Worm (Caenorhabditis elegans): ENCODE measurements around the gene tkr-3.

Gene tkr-3

DNA sequence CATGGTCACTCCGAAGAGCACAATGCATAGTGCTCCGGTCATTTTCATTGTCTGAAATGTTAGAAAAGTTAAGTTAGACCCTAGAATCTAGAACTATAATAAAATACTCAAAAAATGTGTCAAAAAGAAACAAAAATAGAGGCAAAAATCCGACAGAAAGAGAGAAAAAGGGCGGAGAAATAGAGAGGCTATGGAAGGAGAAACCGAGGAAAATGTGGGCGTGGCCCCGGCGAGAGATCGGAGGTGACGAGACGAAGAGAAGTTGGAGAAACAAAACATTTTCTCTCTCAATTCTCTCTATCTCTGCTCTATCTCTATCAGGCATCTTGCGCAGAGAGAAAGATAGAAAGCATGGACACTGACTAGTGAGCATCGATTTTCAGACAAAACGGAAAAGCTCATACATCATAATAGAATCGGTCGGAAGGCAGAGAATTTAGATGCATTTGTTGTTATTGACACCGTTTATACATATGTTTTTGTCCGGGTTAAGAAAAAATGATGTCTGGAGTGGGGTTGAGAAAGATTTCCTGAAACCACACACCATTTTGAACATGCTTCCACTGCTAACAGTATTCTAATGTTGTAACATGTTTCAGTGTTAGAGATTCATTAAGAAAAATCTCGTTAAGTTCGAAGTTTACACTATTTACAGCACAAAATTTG, 18.5 kb downstream of the tkr-3 start, which contains the start of gene C02B10.3:
C02B10.3 (minus strand) TSS at position 51 of the 666 bp plus-strand sequence.
- TF ChIP-seq tbx-8 (GFP tag; optimal IDR thresholded peaks at IDR 0.05) (no peak), pha-4 (tag; optimal IDR thresholded peaks at IDR 0.05) (no peak), hlh-1 (tag; optimal IDR thresholded peaks at IDR 0.05) (no peak), ces-1 (GFP tag; optimal IDR thresholded peaks at IDR 0.05) (peak; percentile 68), unc-120 (tag; optimal IDR thresholded peaks at IDR 0.05; ENCODE audit: poor library complexity, severe bottlenecking) (no peak)

ce11 chrIV:5101945-5102344, 19.9 kb downstream of the tkr-3 start:
- TF ChIP-seq tbx-8 (GFP tag; optimal IDR thresholded peaks at IDR 0.05): no peak
- TF ChIP-seq nhr-237 (tag; optimal IDR thresholded peaks at IDR 0.05): no peak
- no peak for TF ChIP-seq snpc-4 (tag; optimal IDR thresholded peaks at IDR 0.05)
- no peak for TF ChIP-seq mls-2 (tag; optimal IDR thresholded peaks at IDR 0.05)
- TF ChIP-seq nhr-28 (tag; optimal IDR thresholded peaks at IDR 0.05): no peak
- TF ChIP-seq sptf-1 (tag; optimal IDR thresholded peaks at IDR 0.05): no peak
- TF ChIP-seq ham-2 (GFP tag; optimal IDR thresholded peaks at IDR 0.05): no peak

- TF ChIP-seq elt-1 (tag; optimal IDR thresholded peaks at IDR 0.05; ENCODE audit: borderline replicate concordance, insufficient read depth): no peak
- TF ChIP-seq ceh-39 (tag; optimal IDR thresholded peaks at IDR 0.05): no peak
- no peak for TF ChIP-seq nhr-2 (tag; optimal IDR thresholded peaks at IDR 0.05)
- no peak for TF ChIP-seq lin-32 (GFP tag; optimal IDR thresholded peaks at IDR 0.05)
- TF ChIP-seq ceh-83 (GFP tag; optimal IDR thresholded peaks at IDR 0.05): no peak
- TF ChIP-seq ces-1 (GFP tag; optimal IDR thresholded peaks at IDR 0.05): peak; percentile 48
- TF ChIP-seq M03D4.4 (tag; optimal IDR thresholded peaks at IDR 0.05): peak; percentile 6
- TF ChIP-seq drap-1 (GFP tag; optimal IDR thresholded peaks at IDR 0.05): no peak
Observed at ce11 chrIV:5100145-5100544, 21.8 kb downstream of the tkr-3 start.

DNA sequence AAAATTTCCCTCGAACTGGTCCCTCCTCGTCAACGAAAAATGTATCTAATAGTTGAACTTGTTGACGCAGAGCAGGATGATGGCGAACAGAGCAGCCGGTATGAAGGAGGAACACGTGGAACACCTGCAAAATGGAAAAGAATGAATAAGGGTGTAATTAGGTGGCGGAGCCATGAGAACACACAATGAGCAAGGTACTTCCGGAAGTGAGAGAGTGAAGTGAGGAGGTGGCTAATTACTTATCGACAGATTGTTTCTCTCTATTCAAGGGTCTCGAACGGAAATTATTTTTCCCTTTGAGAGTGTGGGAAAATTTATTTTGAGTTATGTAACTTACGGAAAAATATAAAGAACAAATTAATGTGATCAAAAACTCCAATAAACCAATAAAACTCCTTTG, 28.4 kb downstream of the tkr-3 start:
- TF ChIP-seq sem-2 (GFP tag; optimal IDR thresholded peaks at IDR 0.05) (no peak), lin-32 (GFP tag; optimal IDR thresholded peaks at IDR 0.05) (peak; percentile 30), mls-2 (tag; optimal IDR thresholded peaks at IDR 0.05) (peak; percentile 45), mep-1 (tag; optimal IDR thresholded peaks at IDR 0.05) (no peak), sptf-1 (tag; optimal IDR thresholded peaks at IDR 0.05) (peak; percentile 37), ceh-43 (GFP tag; optimal IDR thresholded peaks at IDR 0.05) (peak; percentile 55)

DNA sequence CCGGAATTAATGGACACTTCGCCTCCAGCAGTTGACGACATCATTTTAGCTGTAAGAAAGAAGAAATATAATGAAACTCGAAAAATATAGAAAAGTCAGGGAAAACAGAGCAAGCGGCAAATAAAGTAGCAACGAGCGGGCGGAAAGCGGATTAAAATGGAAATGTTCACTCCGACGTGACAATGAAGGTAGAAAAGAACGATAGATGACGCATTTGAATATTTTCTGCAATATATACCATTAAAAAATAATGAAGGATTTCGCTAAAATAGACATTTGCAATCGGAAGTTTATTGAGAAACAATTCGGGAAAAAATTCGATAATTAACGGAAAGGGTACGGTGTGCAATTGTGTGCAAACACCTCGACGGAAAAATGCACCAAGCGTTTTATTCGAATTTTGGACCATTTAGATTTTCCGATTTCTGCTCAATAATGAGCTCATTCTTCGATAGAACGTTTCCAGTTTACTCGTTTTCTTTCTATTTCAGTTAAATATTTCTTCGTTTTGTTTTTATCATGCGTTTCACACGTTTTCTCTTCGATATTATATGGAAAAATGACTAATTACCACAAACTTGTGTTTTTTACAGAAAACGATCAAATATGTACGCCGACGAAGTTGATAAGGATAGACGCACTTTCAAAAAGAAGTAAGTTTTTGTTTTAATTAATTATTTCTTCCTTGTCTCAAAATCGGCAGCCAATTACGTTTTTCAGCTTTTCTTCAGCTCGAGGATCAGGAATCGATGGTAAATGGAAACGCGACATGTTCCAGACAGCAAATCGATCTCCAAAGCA, 30.7 kb downstream of the tkr-3 start, which contains the start of the genes snpn-1 and C02B10.4:
snpn-1 (minus strand) TSS at position 51 of the 801 bp plus-strand sequence.
C02B10.4 (plus strand) TSS at position 594 of the 801 bp plus-strand sequence.
- TF ChIP-seq M03D4.4 (tag; optimal IDR thresholded peaks at IDR 0.05) (no peak), hlh-1 (tag; optimal IDR thresholded peaks at IDR 0.05) (no peak), nhr-76 (tag; optimal IDR thresholded peaks at IDR 0.05) (no peak), unc-62 (GFP tag; optimal IDR thresholded peaks at IDR 0.05) (no peak), unc-120 (tag; optimal IDR thresholded peaks at IDR 0.05; ENCODE audit: poor library complexity, severe bottlenecking) (no peak), ceh-39 (tag; optimal IDR thresholded peaks at IDR 0.05) (peak; percentile 59), lin-32 (GFP tag; optimal IDR thresholded peaks at IDR 0.05) (no peak), nhr-237 (tag; optimal IDR thresholded peaks at IDR 0.05) (no peak), elt-3 (tag; optimal IDR thresholded peaks at IDR 0.05) (no peak), ham-2 (GFP tag; optimal IDR thresholded peaks at IDR 0.05) (no peak), tbx-8 (GFP tag; optimal IDR thresholded peaks at IDR 0.05) (no peak), drap-1 (GFP tag; optimal IDR thresholded peaks at IDR 0.05) (no peak), zip-8 (tag; optimal IDR thresholded peaks at IDR 0.05) (no peak), blmp-1 (tag; optimal IDR thresholded peaks at IDR 0.05) (no peak), ces-1 (GFP tag; optimal IDR thresholded peaks at IDR 0.05) (peak; percentile 92), lsy-2 (tag; optimal IDR thresholded peaks at IDR 0.05) (peak; percentile 97), ceh-83 (GFP tag; optimal IDR thresholded peaks at IDR 0.05) (no peak), mls-2 (tag; optimal IDR thresholded peaks at IDR 0.05) (no peak), elt-1 (tag; optimal IDR thresholded peaks at IDR 0.05; ENCODE audit: borderline replicate concordance, insufficient read depth) (no peak), bed-3 (GFP tag; optimal IDR thresholded peaks at IDR 0.05) (no peak), sptf-1 (tag; optimal IDR thresholded peaks at IDR 0.05) (no peak), nhr-12 (tag; optimal IDR thresholded peaks at IDR 0.05) (no peak), lin-13 (tag; optimal IDR thresholded peaks at IDR 0.05) (no peak), ceh-43 (GFP tag; optimal IDR thresholded peaks at IDR 0.05) (peak; percentile 52), flh-1 (GFP tag; optimal IDR thresholded peaks at IDR 0.05) (no peak), ztf-11 (tag; optimal IDR thresholded peaks at IDR 0.05) (peak; percentile 27), pha-4 (tag; optimal IDR thresholded peaks at IDR 0.05) (peak; percentile 1), mab-5 (tag; optimal IDR thresholded peaks at IDR 0.05) (no peak), nhr-28 (tag; optimal IDR thresholded peaks at IDR 0.05) (no peak), sem-2 (GFP tag; optimal IDR thresholded peaks at IDR 0.05) (no peak), cnd-1 (tag; optimal IDR thresholded peaks at IDR 0.05) (no peak)
